Worm (Caenorhabditis elegans) whole organism, L1 larva: ENCODE data around the gene R13D7.2.

Experiments used
- C16A3.4 ChIP-seq: fragments of 150-350 bp; optimal IDR thresholded peaks from 2 replicates; lab custom pipeline; 2014; ENCODE audit warnings: missing biosample characterization, missing genetic modification characterization
- C34B4.2 ChIP-seq: sonication (generic microtip); optimal IDR thresholded peaks from 2 replicates; lab custom pipeline; 2017; ENCODE audit warnings: mild to moderate bottlenecking, missing genetic modification characterization, missing compliant biosample characterization
- Y116A8C.19 ChIP-seq: sonication (generic microtip); optimal IDR thresholded peaks from 2 replicates; lab custom pipeline; 2016; ENCODE audit warnings: missing compliant biosample characterization, missing genetic modification characterization, borderline replicate concordance
- aha-1 ChIP-seq: fragments of 150-350 bp; optimal IDR thresholded peaks from 2 replicates; lab custom pipeline; 2014; ENCODE audit warnings: missing biosample characterization, missing genetic modification characterization
- ama-1 ChIP-seq: fragments of 150-350 bp; optimal IDR thresholded peaks from 2 replicates; lab custom pipeline; 2014
- ceh-63 ChIP-seq: fragments of 200-800 bp; sonication (Bioruptor generic); optimal IDR thresholded peaks from 2 replicates; lab custom pipeline; 2018; ENCODE audit warnings: mild to moderate bottlenecking, missing genetic modification characterization, missing compliant biosample characterization
- ceh-82 ChIP-seq, 3 experiments: fragments of 150-350 bp in 1 of 3; sonication (generic microtip) in 2 of 3; optimal IDR thresholded peaks; 2 replicates each; lab custom pipeline; 2014 to 2017; ENCODE audit warnings: missing biosample characterization in 3 of 3, missing genetic modification characterization in 3 of 3
- dpl-1 ChIP-seq, 3 experiments: fragments of 150-350 bp in 2 of 3; sonication (generic microtip) in 1 of 3; optimal IDR thresholded peaks; 2 replicates each; lab custom pipeline; 2014 to 2017; ENCODE audit warnings: missing biosample characterization in 3 of 3, missing genetic modification characterization in 3 of 3, missing genetic modification reagents in 3 of 3
- dsc-1 ChIP-seq: sonication (generic microtip); optimal IDR thresholded peaks from 2 replicates; lab custom pipeline; 2016; ENCODE audit warnings: mild to moderate bottlenecking, missing genetic modification characterization, missing compliant biosample characterization
- efl-1 ChIP-seq, 4 experiments: fragments of 150-350 bp; optimal IDR thresholded peaks in 3 of 4; peaks in 1 of 4; 1 replicate in 1 of 4; 2 replicates in 3 of 4; lab custom pipeline; 2014; ENCODE audit warnings: missing biosample characterization in 2 of 4, missing genetic modification characterization in 2 of 4, missing genetic modification reagents in 2 of 4
- ets-5 ChIP-seq: fragments of 200-800 bp; sonication (Bioruptor generic); IDR thresholded peaks from 2 replicates; pipeline ENCODE4 v1.3.6; 2022; ENCODE audit warnings: missing genetic modification characterization, missing compliant biosample characterization
- fkh-10 ChIP-seq: sonication (generic microtip); optimal IDR thresholded peaks from 2 replicates; lab custom pipeline; 2017; ENCODE audit warnings: missing biosample characterization, missing genetic modification reagents, missing genetic modification characterization
- fkh-4 ChIP-seq: sonication (generic microtip); optimal IDR thresholded peaks from 2 replicates; lab custom pipeline; 2016; ENCODE audit warnings: missing compliant biosample characterization, missing genetic modification characterization, borderline replicate concordance
- fkh-8 ChIP-seq: sonication (generic microtip); optimal IDR thresholded peaks from 2 replicates; lab custom pipeline; 2016; ENCODE audit warnings: mild to moderate bottlenecking, missing genetic modification characterization, missing compliant biosample characterization
- fos-1 ChIP-seq: fragments of 150-350 bp; optimal IDR thresholded peaks from 2 replicates; lab custom pipeline; 2014; ENCODE audit warnings: missing biosample characterization, missing genetic modification characterization
- jun-1 ChIP-seq: fragments of 150-350 bp; optimal IDR thresholded peaks from 2 replicates; lab custom pipeline; 2014; ENCODE audit warnings: missing biosample characterization, missing genetic modification reagents, missing genetic modification characterization
- lin-14 ChIP-seq: fragments of 200-800 bp; sonication (Bioruptor generic); optimal IDR thresholded peaks from 2 replicates; lab custom pipeline; 2018; ENCODE audit warnings: mild to moderate bottlenecking, missing genetic modification characterization, moderate library complexity, missing compliant biosample characterization
- lin-39 ChIP-seq: fragments of 150-350 bp; optimal IDR thresholded peaks from 2 replicates; lab custom pipeline; 2014; ENCODE audit warnings: missing biosample characterization, missing genetic modification reagents, missing genetic modification characterization
- lir-3 ChIP-seq: sonication (generic microtip); optimal IDR thresholded peaks from 2 replicates; lab custom pipeline; 2016; ENCODE audit warnings: mild to moderate bottlenecking, missing genetic modification characterization, moderate library complexity, missing compliant biosample characterization; ENCODE audit not compliant: poor library complexity
- lsy-2 ChIP-seq, 2 experiments: fragments of 150-350 bp; optimal IDR thresholded peaks; 2 replicates each; lab custom pipeline; 2014; ENCODE audit warnings: missing biosample characterization in 2 of 2, missing genetic modification characterization in 2 of 2
- mab-9 ChIP-seq: fragments of 200-800 bp; sonication (Bioruptor generic); IDR thresholded peaks from 2 replicates; pipeline ENCODE4 v1.3.6; 2022; ENCODE audit warnings: missing genetic modification reagents, missing genetic modification characterization, missing compliant biosample characterization
- mep-1 ChIP-seq: fragments of 150-350 bp; optimal IDR thresholded peaks from 2 replicates; lab custom pipeline; 2014; ENCODE audit warnings: missing biosample characterization, missing genetic modification characterization
- nhr-19 ChIP-seq: fragments of 200-800 bp; sonication (Bioruptor generic); conservative IDR thresholded peaks from 2 replicates; pipeline ENCODE4 v1.3.6; 2022; ENCODE audit warnings: missing genetic modification characterization, missing compliant biosample characterization
- nhr-28 ChIP-seq: fragments of 150-350 bp; optimal IDR thresholded peaks from 2 replicates; lab custom pipeline; 2014; ENCODE audit warnings: missing biosample characterization, missing genetic modification characterization
- nhr-77 ChIP-seq: fragments of 150-350 bp; optimal IDR thresholded peaks from 2 replicates; lab custom pipeline; 2014; ENCODE audit warnings: missing biosample characterization, missing genetic modification characterization
- pag-3 ChIP-seq: sonication (generic microtip); optimal IDR thresholded peaks from 2 replicates; lab custom pipeline; 2017; ENCODE audit warnings: missing genetic modification characterization, mild to moderate bottlenecking, missing compliant biosample characterization, antibody characterized with exemption, borderline replicate concordance; ENCODE audit not compliant: insufficient read depth
- pqm-1 ChIP-seq: sonication (generic microtip); optimal IDR thresholded peaks from 3 replicates; lab custom pipeline; 2017; ENCODE audit warnings: missing biosample characterization, missing genetic modification characterization
- snpc-4 ChIP-seq: fragments of 150-350 bp; optimal IDR thresholded peaks from 2 replicates; lab custom pipeline; 2014; ENCODE audit warnings: missing biosample characterization, missing genetic modification characterization
- tlp-1 ChIP-seq: fragments of 150-350 bp; optimal IDR thresholded peaks from 2 replicates; lab custom pipeline; 2014; ENCODE audit warnings: missing biosample characterization, missing genetic modification characterization
- unc-30 ChIP-seq: sonication (generic microtip); optimal IDR thresholded peaks from 2 replicates; lab custom pipeline; 2017; ENCODE audit warnings: missing biosample characterization, missing genetic modification characterization
- unc-86 ChIP-seq: sonication (generic microtip); optimal IDR thresholded peaks from 2 replicates; lab custom pipeline; 2016; ENCODE audit warnings: missing genetic modification characterization, missing compliant biosample characterization
- unc-98 ChIP-seq: fragments of 200-800 bp; sonication (Bioruptor generic); IDR thresholded peaks from 2 replicates; pipeline ENCODE4 v1.3.6; 2022; ENCODE audit warnings: missing genetic modification characterization, missing compliant biosample characterization
- xbp-1 ChIP-seq: sonication (generic microtip); optimal IDR thresholded peaks from 2 replicates; lab custom pipeline; 2016; ENCODE audit warnings: missing genetic modification characterization, missing compliant biosample characterization
- zip-4 ChIP-seq: fragments of 200-800 bp; sonication (Bioruptor generic); optimal IDR thresholded peaks from 2 replicates; lab custom pipeline; 2018; ENCODE audit warnings: mild to moderate bottlenecking, missing genetic modification characterization, moderate library complexity, missing compliant biosample characterization

R13D7.2 gene

DNA sequence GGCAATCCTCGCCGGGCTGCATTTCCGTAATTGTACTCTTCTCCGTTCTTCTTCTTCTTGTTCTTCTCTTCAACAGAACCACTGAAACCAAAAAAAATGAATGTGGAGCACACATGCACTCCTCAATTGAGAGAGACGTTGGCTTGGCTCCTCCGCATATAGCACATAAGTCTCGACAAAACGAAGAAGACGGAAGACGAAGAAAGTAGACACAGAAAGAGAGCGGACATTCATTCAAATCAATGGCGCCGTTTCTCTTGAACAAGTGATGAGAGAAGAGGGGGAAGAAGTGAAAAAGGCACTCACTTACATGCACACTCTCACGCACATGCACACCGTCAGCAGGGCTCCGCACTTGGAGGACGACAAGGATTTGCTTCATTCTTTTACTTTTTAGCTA is 27.8 kb downstream of the R13D7.2 start, which contains the start of gene F25E5.9:
TSS of gene F25E5.9 (minus strand) at position 382 of the 400 bp plus-strand sequence.
- TF ChIP-seq tlp-1 (no peak), C16A3.4 (tag; lab: Kevin White, UChicago) (no peak), ceh-82 (tag; optimal IDR thresholded peaks at IDR 0.05; lab: Kevin White, UChicago) (peak in 1 of 3 experiments; percentile 25), snpc-4 (tag; lab: Kevin White, UChicago) (no peak), unc-30 (tag; lab: Kevin White, UChicago) (no peak), lsy-2 (tag; optimal IDR thresholded peaks at IDR 0.05; lab: Kevin White, UChicago) (peak in 1 of 2 experiments; percentile 27), unc-98 (GFP tag; lab: Robert Waterston, UW) (no peak), mep-1 (tag; lab: Kevin White, UChicago) (no peak), pag-3 (no peak), xbp-1 (tag; lab: Kevin White, UChicago) (no peak), nhr-28 (no peak), C34B4.2 (no peak), fkh-10 (peak; percentile 38), fkh-8 (tag; lab: Kevin White, UChicago) (peak; percentile 29), fkh-4 (tag; lab: Kevin White, UChicago) (no peak), lin-14 (GFP tag; lab: Kevin White, UChicago) (peak; percentile 86), ceh-63 (GFP tag; lab: Kevin White, UChicago) (no peak), fos-1 (no peak), dpl-1 (GFP tag; optimal IDR thresholded peaks at IDR 0.05; lab: Kevin White, UChicago) (peak in 1 of 3 experiments; percentile 11), ama-1 (lab: Kevin White, UChicago) (no peak), lin-39 (tag; lab: Kevin White, UChicago) (no peak), efl-1 (optimal IDR thresholded peaks at IDR 0.05; lab: Kevin White, UChicago) (peak in 1 of 2 experiments; percentile 11), efl-1 (GFP tag; optimal IDR thresholded peaks at IDR 0.05 in 1 of 2; lab: Kevin White, UChicago) (no peak), unc-86 (tag; lab: Kevin White, UChicago) (peak; percentile 5), pqm-1 (tag; lab: Kevin White, UChicago) (no peak), dsc-1 (tag; lab: Kevin White, UChicago) (peak; percentile 2), nhr-77 (tag; lab: Kevin White, UChicago) (no peak)

DNA sequence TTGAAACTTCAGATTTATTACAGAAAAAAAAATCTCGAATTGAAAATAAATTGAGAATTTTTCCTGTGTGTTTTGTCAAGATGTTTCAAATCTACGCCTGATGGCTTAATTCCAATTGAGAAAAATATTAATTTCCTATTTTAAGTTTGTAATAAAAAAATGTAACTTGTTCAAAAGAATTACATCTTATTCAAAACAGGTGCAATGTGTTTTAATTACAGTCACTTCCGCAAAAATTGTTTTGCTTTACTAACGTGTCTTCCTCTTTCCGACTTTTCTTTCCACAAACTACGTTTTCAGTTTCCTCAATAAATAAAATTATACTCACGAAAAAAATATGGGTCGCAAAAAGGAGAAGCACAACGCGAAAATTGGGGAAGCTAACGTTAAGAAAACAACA is 28.3 kb downstream of the R13D7.2 start, which contains the start of gene F25E5.16:
TSS of gene F25E5.16 (plus strand) at position 301 of the 400 bp plus-strand sequence.
- no peak for TF ChIP-seq efl-1 (optimal IDR thresholded peaks at IDR 0.05; lab: Kevin White, UChicago)
- peak in 1 of 2 experiments; percentile 58 for TF ChIP-seq efl-1 (GFP tag; optimal IDR thresholded peaks at IDR 0.05 in 1 of 2; lab: Kevin White, UChicago)
- TF ChIP-seq jun-1 (tag; lab: Kevin White, UChicago), result no peak
- TF ChIP-seq, all 84 proteins: peak for 1

DNA sequence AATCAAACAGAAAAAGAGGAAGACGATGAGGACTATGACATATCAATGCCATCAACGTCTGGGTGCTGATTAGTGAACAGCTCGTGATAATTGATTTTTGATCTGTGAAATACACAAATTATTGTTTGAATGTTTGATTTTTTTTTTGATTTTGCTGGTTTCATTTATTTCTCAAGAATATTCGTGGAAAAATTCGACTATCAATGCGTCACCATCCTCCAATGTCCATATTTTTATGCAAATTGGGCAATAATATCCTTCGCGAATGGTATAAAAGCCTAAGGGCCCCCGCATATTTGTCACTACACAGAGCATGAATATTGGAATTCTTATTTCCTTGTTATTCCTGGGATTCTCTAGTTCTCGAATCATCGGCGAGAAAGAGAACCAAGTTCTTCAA is 30.1 kb downstream of the R13D7.2 start, which contains the start of gene try-13:
TSS of gene try-13 (plus strand) at position 301 of the 400 bp plus-strand sequence.
- TF ChIP-seq efl-1 (optimal IDR thresholded peaks at IDR 0.05; lab: Kevin White, UChicago), result no peak
- TF ChIP-seq efl-1 (GFP tag; optimal IDR thresholded peaks at IDR 0.05 in 1 of 2; lab: Kevin White, UChicago), result peak in 1 of 2 experiments; percentile 36
- TF ChIP-seq lir-3 (tag; lab: Kevin White, UChicago), result no peak
- TF ChIP-seq aha-1 (tag; lab: Kevin White, UChicago), result no peak
- TF ChIP-seq zip-4 (GFP tag; lab: Kevin White, UChicago), result no peak
- TF ChIP-seq nhr-19 (GFP tag; lab: Robert Waterston, UW), result no peak
- TF ChIP-seq Y116A8C.19 (tag; lab: Kevin White, UChicago), result no peak
- no peak for TF ChIP-seq dsc-1 (tag; lab: Kevin White, UChicago)

DNA sequence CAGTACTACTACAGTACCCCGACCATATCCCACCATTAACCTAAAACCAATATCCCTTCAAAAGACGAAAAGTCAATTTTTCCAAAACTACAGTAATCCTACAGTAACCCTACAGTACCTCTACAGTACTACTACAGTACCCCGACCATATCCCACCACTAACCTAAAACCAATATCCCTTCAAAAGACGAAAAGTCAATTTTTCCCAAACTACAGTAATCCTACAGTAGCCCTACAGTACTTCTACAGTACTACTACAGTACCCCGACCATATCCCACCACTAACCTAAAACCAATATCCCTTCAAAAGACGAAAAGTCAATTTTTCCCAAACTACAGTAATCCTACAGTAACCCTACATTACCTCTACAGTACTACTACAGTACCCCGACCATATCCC is 33.8 kb downstream of the R13D7.2 start:
- TF ChIP-seq mab-9 (GFP tag; lab: Robert Waterston, UW) (peak; percentile 75), unc-98 (GFP tag; lab: Robert Waterston, UW) (peak; percentile 53; the same call in 1 of the 2 replicates), ets-5 (GFP tag; lab: Robert Waterston, UW) (0 out of 2 replicates have a peak, but pooled peaks have one; percentile 52)
- TF ChIP-seq, all 84 proteins: peak for 3; not testable (repeated sequence) for 81
